Fruit fly (Drosophila melanogaster) whole organism, prepupa: ENCODE data around the gene Shaw.

Experiments used
- CG10631 ChIP-seq: fragments of 200-800 bp; sonication (Bioruptor generic); optimal IDR thresholded peaks from 2 replicates; lab custom pipeline; 2016; ENCODE audit warnings: missing biosample characterization, missing genetic modification characterization
- CG10669 ChIP-seq: fragments of 200-800 bp; sonication (Bioruptor generic); optimal IDR thresholded peaks from 3 replicates; lab custom pipeline; 2018; ENCODE audit warnings: missing biosample characterization, mild to moderate bottlenecking, missing genetic modification characterization, moderate library complexity
- CG11294 ChIP-seq: fragments of 200-800 bp; sonication (Bioruptor generic); IDR thresholded peaks from 2 replicates; pipeline ENCODE4 v1.3.6; 2022; ENCODE audit warnings: missing biosample characterization, missing genetic modification characterization
- CG11762 ChIP-seq: fragments of 200-800 bp; sonication (Bioruptor generic); optimal IDR thresholded peaks from 3 replicates; lab custom pipeline; 2016; ENCODE audit warnings: missing biosample characterization, missing genetic modification characterization; ENCODE audit not compliant: insufficient read depth
- CG11902 ChIP-seq: fragments of 200-800 bp; sonication (Bioruptor generic); optimal IDR thresholded peaks from 3 replicates; lab custom pipeline; 2016; ENCODE audit warnings: missing biosample characterization, missing genetic modification characterization
- CG15336 ChIP-seq: fragments of 200-800 bp; sonication (Bioruptor generic); IDR thresholded peaks from 2 replicates; pipeline ENCODE4 v1.3.6; 2022; ENCODE audit warnings: missing biosample characterization, missing genetic modification characterization
- CG1621 ChIP-seq: fragments of 200-800 bp; sonication (Bioruptor generic); optimal IDR thresholded peaks from 3 replicates; lab custom pipeline; 2018; ENCODE audit warnings: missing biosample characterization, mild to moderate bottlenecking, missing genetic modification characterization
- CG16779 ChIP-seq: fragments of 200-800 bp; sonication (Bioruptor generic); optimal IDR thresholded peaks from 3 replicates; lab custom pipeline; 2017; ENCODE audit warnings: missing biosample characterization, mild to moderate bottlenecking, missing genetic modification characterization
- CG3032 ChIP-seq: fragments of 200-800 bp; optimal IDR thresholded peaks from 2 replicates; lab custom pipeline; 2019; ENCODE audit warnings: missing biosample characterization, mild to moderate bottlenecking, missing genetic modification characterization, moderate library complexity
- CG31627 ChIP-seq: fragments of 200-800 bp; sonication (Bioruptor generic); optimal IDR thresholded peaks from 3 replicates; lab custom pipeline; 2016; ENCODE audit warnings: missing biosample characterization, missing genetic modification characterization
- CG32006 ChIP-seq: fragments of 200-800 bp; sonication (Bioruptor generic); optimal IDR thresholded peaks from 3 replicates; lab custom pipeline; 2017; ENCODE audit warnings: missing biosample characterization, mild to moderate bottlenecking, missing genetic modification characterization
- CG34406 ChIP-seq: fragments of 200-800 bp; sonication (Bioruptor generic); optimal IDR thresholded peaks from 3 replicates; lab custom pipeline; 2016; ENCODE audit warnings: missing biosample characterization, missing genetic modification characterization
- CG3919 ChIP-seq: fragments of 200-800 bp; sonication (Bioruptor generic); optimal IDR thresholded peaks from 3 replicates; lab custom pipeline; 2016; ENCODE audit warnings: missing biosample characterization, missing genetic modification characterization
- CG4318 ChIP-seq: fragments of 200-800 bp; sonication (Bioruptor generic); optimal IDR thresholded peaks from 3 replicates; lab custom pipeline; 2017; ENCODE audit warnings: missing biosample characterization, mild to moderate bottlenecking, missing genetic modification characterization
- CG6163 ChIP-seq: fragments of 200-800 bp; sonication (Bioruptor generic); IDR thresholded peaks from 3 replicates; pipeline ENCODE4 v1.3.6; 2022; ENCODE audit warnings: missing biosample characterization, missing genetic modification characterization
- CG6276 ChIP-seq: fragments of 200-800 bp; sonication (Bioruptor generic); optimal IDR thresholded peaks from 2 replicates; lab custom pipeline; 2017; ENCODE audit warnings: missing biosample characterization, mild to moderate bottlenecking, missing genetic modification characterization
- CG6792 ChIP-seq: fragments of 200-800 bp; sonication (Bioruptor generic); optimal IDR thresholded peaks from 3 replicates; lab custom pipeline; 2016; ENCODE audit warnings: missing biosample characterization, missing genetic modification characterization
- CG6808 ChIP-seq: fragments of 200-800 bp; sonication (Bioruptor generic); optimal IDR thresholded peaks from 3 replicates; lab custom pipeline; 2017; ENCODE audit warnings: missing biosample characterization, missing genetic modification characterization, mild to moderate bottlenecking, moderate library complexity, missing genetic modification reagents
- CG6854 ChIP-seq: fragments of 200-800 bp; sonication (Bioruptor generic); optimal IDR thresholded peaks from 2 replicates; lab custom pipeline; 2017; ENCODE audit warnings: missing biosample characterization, mild to moderate bottlenecking, missing genetic modification characterization
- CG7368 ChIP-seq: fragments of 200-800 bp; sonication (Bioruptor generic); optimal IDR thresholded peaks from 3 replicates; lab custom pipeline; 2016; ENCODE audit warnings: missing biosample characterization, missing genetic modification characterization
- CG8119 ChIP-seq: fragments of 200-800 bp; sonication (Bioruptor generic); IDR thresholded peaks from 3 replicates; pipeline ENCODE4 v1.3.6; 2022; ENCODE audit warnings: missing biosample characterization, missing genetic modification characterization
- CG8319 ChIP-seq: fragments of 200-800 bp; sonication (Bioruptor generic); optimal IDR thresholded peaks from 3 replicates; lab custom pipeline; 2016; ENCODE audit warnings: missing biosample characterization, missing genetic modification characterization
- CG8632 ChIP-seq: fragments of 200-800 bp; sonication (Bioruptor generic); optimal IDR thresholded peaks from 3 replicates; lab custom pipeline; 2016; ENCODE audit warnings: missing biosample characterization, missing genetic modification characterization
- CG9139 ChIP-seq: fragments of 200-800 bp; sonication (Bioruptor generic); optimal IDR thresholded peaks from 3 replicates; lab custom pipeline; 2017; ENCODE audit warnings: missing biosample characterization, mild to moderate bottlenecking, missing genetic modification characterization
- Eip75B ChIP-seq: fragments of 200-800 bp; sonication (Bioruptor generic); optimal IDR thresholded peaks from 3 replicates; lab custom pipeline; 2016; ENCODE audit warnings: missing biosample characterization, missing genetic modification characterization
- Eip78C ChIP-seq: fragments of 200-800 bp; sonication (Bioruptor generic); peaks from one replicate; lab custom pipeline; 2016; ENCODE audit warnings: missing biosample characterization, missing genetic modification characterization
- Ets21C ChIP-seq: fragments of 200-800 bp; sonication (Bioruptor generic); optimal IDR thresholded peaks from 3 replicates; lab custom pipeline; 2016; ENCODE audit warnings: missing biosample characterization, missing genetic modification characterization
- Ets96B ChIP-seq: fragments of 200-800 bp; optimal IDR thresholded peaks from 2 replicates; lab custom pipeline; 2019; ENCODE audit warnings: missing biosample characterization, mild to moderate bottlenecking, missing genetic modification characterization, moderate library complexity
- Gug ChIP-seq: fragments of 200-800 bp; sonication (Bioruptor generic); IDR thresholded peaks from 2 replicates; pipeline ENCODE4 v1.3.6; 2022; ENCODE audit warnings: missing biosample characterization, missing genetic modification characterization
- Hr38 ChIP-seq: sonication (Bioruptor generic); optimal IDR thresholded peaks from 2 replicates; lab custom pipeline; 2016; ENCODE audit warnings: missing biosample characterization, missing genetic modification characterization
- Hr39 ChIP-seq: fragments of 200-800 bp; sonication (Bioruptor generic); optimal IDR thresholded peaks from 2 replicates; lab custom pipeline; 2016; ENCODE audit warnings: missing biosample characterization, missing genetic modification characterization
- Hr4 ChIP-seq: fragments of 200-800 bp; sonication (Bioruptor generic); optimal IDR thresholded peaks from 3 replicates; lab custom pipeline; 2016; ENCODE audit warnings: missing biosample characterization, missing genetic modification characterization
- Lpt ChIP-seq: fragments of 200-800 bp; sonication (Bioruptor generic); optimal IDR thresholded peaks from 3 replicates; lab custom pipeline; 2016; ENCODE audit warnings: missing biosample characterization, missing genetic modification characterization
- Met ChIP-seq: fragments of 200-800 bp; sonication (Bioruptor generic); optimal IDR thresholded peaks from 3 replicates; lab custom pipeline; 2016; ENCODE audit warnings: missing biosample characterization, missing genetic modification characterization
- OdsH ChIP-seq: fragments of 200-800 bp; sonication (Bioruptor generic); optimal IDR thresholded peaks from 3 replicates; lab custom pipeline; 2016; ENCODE audit warnings: missing biosample characterization, missing genetic modification characterization
- Sox102F ChIP-seq: fragments of 200-800 bp; sonication (Bioruptor generic); optimal IDR thresholded peaks from 2 replicates; lab custom pipeline; 2016; ENCODE audit warnings: missing biosample characterization, mild to moderate bottlenecking, missing genetic modification characterization
- Sox14 ChIP-seq: fragments of 200-800 bp; sonication (Bioruptor generic); optimal IDR thresholded peaks from 3 replicates; lab custom pipeline; 2016; ENCODE audit warnings: missing biosample characterization, missing genetic modification characterization
- achi ChIP-seq: fragments of 200-800 bp; sonication (Bioruptor generic); optimal IDR thresholded peaks from 3 replicates; lab custom pipeline; 2016; ENCODE audit warnings: missing biosample characterization, missing genetic modification characterization
- acj6 ChIP-seq: fragments of 200-800 bp; sonication (Bioruptor generic); optimal IDR thresholded peaks from 3 replicates; lab custom pipeline; 2016; ENCODE audit warnings: missing biosample characterization, missing genetic modification characterization
- cyc ChIP-seq: fragments of 200-800 bp; sonication (Bioruptor generic); optimal IDR thresholded peaks from 3 replicates; lab custom pipeline; 2016; ENCODE audit warnings: missing biosample characterization, missing genetic modification characterization
- dac ChIP-seq: fragments of 200-800 bp; sonication (Bioruptor generic); optimal IDR thresholded peaks from 2 replicates; lab custom pipeline; 2017; ENCODE audit warnings: missing biosample characterization, mild to moderate bottlenecking, missing genetic modification characterization
- dsx ChIP-seq: fragments of 200-800 bp; optimal IDR thresholded peaks from 3 replicates; lab custom pipeline; 2019; ENCODE audit warnings: missing biosample characterization, mild to moderate bottlenecking, missing genetic modification characterization, moderate library complexity; ENCODE audit not compliant: poor library complexity, severe bottlenecking
- esn ChIP-seq: fragments of 200-800 bp; sonication (Bioruptor generic); optimal IDR thresholded peaks from 2 replicates; lab custom pipeline; 2016; ENCODE audit warnings: missing biosample characterization, mild to moderate bottlenecking, missing genetic modification characterization, moderate library complexity
- fd85E ChIP-seq: fragments of 200-800 bp; sonication (Bioruptor generic); optimal IDR thresholded peaks from 3 replicates; lab custom pipeline; 2016; ENCODE audit warnings: missing biosample characterization, missing genetic modification characterization
- fkh ChIP-seq: fragments of 200-800 bp; sonication (Bioruptor generic); optimal IDR thresholded peaks from 3 replicates; lab custom pipeline; 2017; ENCODE audit warnings: missing biosample characterization, mild to moderate bottlenecking, missing genetic modification characterization, moderate library complexity
- lz ChIP-seq: fragments of 200-800 bp; sonication (Bioruptor generic); optimal IDR thresholded peaks from 3 replicates; lab custom pipeline; 2016; ENCODE audit warnings: missing biosample characterization, missing genetic modification characterization
- net ChIP-seq: fragments of 200-800 bp; sonication (Bioruptor generic); optimal IDR thresholded peaks from 3 replicates; lab custom pipeline; 2016; ENCODE audit warnings: missing biosample characterization, missing genetic modification characterization
- pdm3 ChIP-seq: fragments of 200-800 bp; sonication (Bioruptor generic); optimal IDR thresholded peaks from 3 replicates; lab custom pipeline; 2016; ENCODE audit warnings: missing biosample characterization, missing genetic modification characterization
- spab ChIP-seq: fragments of 200-800 bp; sonication (Bioruptor generic); optimal IDR thresholded peaks from 2 replicates; lab custom pipeline; 2017; ENCODE audit warnings: missing biosample characterization, mild to moderate bottlenecking, missing genetic modification characterization, missing genetic modification reagents
- ss ChIP-seq, 2 experiments: fragments of 200-800 bp; sonication (Bioruptor generic); optimal IDR thresholded peaks; 2 replicates in 1 of 2; 3 replicates in 1 of 2; lab custom pipeline; 2017 to 2018; ENCODE audit warnings: mild to moderate bottlenecking in 2 of 2, missing biosample characterization in 2 of 2, missing genetic modification characterization in 2 of 2, moderate library complexity in 1 of 2
- topi ChIP-seq: fragments of 200-800 bp; sonication (Bioruptor generic); optimal IDR thresholded peaks from 3 replicates; lab custom pipeline; 2016; ENCODE audit warnings: missing biosample characterization, missing genetic modification characterization
- vri ChIP-seq: fragments of 200-800 bp; sonication (Bioruptor generic); optimal IDR thresholded peaks from 3 replicates; lab custom pipeline; 2016; ENCODE audit warnings: missing biosample characterization, mild to moderate bottlenecking, missing genetic modification characterization

Gene Shaw

dm6 chr2L:3775767-3776351 is 57.9 kb downstream of the Shaw start:
- TF ChIP-seq esn (GFP tag; lab: Kevin White, UChicago) (peak; percentile 41), CG6276 (GFP tag; lab: Kevin White, UChicago) (no peak), CG4318 (GFP tag; lab: Kevin White, UChicago) (peak; percentile 13), CG3032 (tag; lab: Kevin White, UChicago) (peak; percentile 45), CG8632 (GFP tag; lab: Kevin White, UChicago) (peak; percentile 30), acj6 (GFP tag; lab: Kevin White, UChicago) (peak; percentile 73), CG11294 (GFP tag; lab: Robert Waterston, UW) (no peak), Hr38 (no peak), Gug (GFP tag; lab: Robert Waterston, UW) (no peak), CG6792 (GFP tag; lab: Kevin White, UChicago) (peak; percentile 18), CG32006 (GFP tag; lab: Kevin White, UChicago) (peak; percentile 50), Ets21C (peak; percentile 27), pdm3 (peak; percentile 61), CG10669 (GFP tag; lab: Kevin White, UChicago) (peak; percentile 41), Hr39 (GFP tag; lab: Kevin White, UChicago) (peak; percentile 49), lz (peak; percentile 53), achi (peak; percentile 52), Hr4 (GFP tag; lab: Kevin White, UChicago) (peak; percentile 42), CG8319 (GFP tag; lab: Kevin White, UChicago) (peak; percentile 20), dsx (GFP tag; lab: Kevin White, UChicago) (no peak), topi (GFP tag; lab: Kevin White, UChicago) (peak; percentile 61), Eip75B (peak; percentile 29), dac (GFP tag; lab: Kevin White, UChicago) (no peak), cyc (GFP tag; lab: Kevin White, UChicago) (peak; percentile 44), OdsH (GFP tag; lab: Kevin White, UChicago) (peak; percentile 63), CG11762 (GFP tag; lab: Kevin White, UChicago) (no peak), net (no peak), CG10631 (GFP tag; lab: Kevin White, UChicago) (peak; percentile 63), fkh (GFP tag; lab: Kevin White, UChicago) (peak; percentile 68), CG9139 (no peak), Lpt (GFP tag; lab: Kevin White, UChicago) (no peak), fd85E (no peak), CG31627 (GFP tag; lab: Kevin White, UChicago) (peak; percentile 28), CG15336 (no peak), Sox102F (peak; percentile 50), CG7368 (GFP tag; lab: Kevin White, UChicago) (no peak), CG3919 (GFP tag; lab: Kevin White, UChicago) (peak; percentile 45), CG8119 (GFP tag; lab: Robert Waterston, UW) (peak; percentile 55), spab (GFP tag; lab: Kevin White, UChicago) (peak; percentile 42), CG34406 (peak; percentile 51), CG1621 (tag; lab: Kevin White, UChicago) (peak; percentile 29), vri (GFP tag; lab: Kevin White, UChicago) (peak; percentile 67), CG6808 (GFP tag; lab: Kevin White, UChicago) (peak; percentile 16), ss (GFP tag; optimal IDR thresholded peaks at IDR 0.05; lab: Kevin White, UChicago) (no peak), CG11902 (GFP tag; lab: Kevin White, UChicago) (peak; percentile 33), Sox14 (GFP tag; lab: Kevin White, UChicago) (peak; percentile 61), CG16779 (tag; lab: Kevin White, UChicago) (no peak), Eip78C (GFP tag; lab: Kevin White, UChicago) (peak; percentile 91), CG6854 (GFP tag; lab: Kevin White, UChicago) (no peak), Ets96B (tag; lab: Kevin White, UChicago) (peak; percentile 56), CG6163 (GFP tag; lab: Robert Waterston, UW) (peak; percentile 25; the same call in 2 of the 3 replicates), Met (GFP tag; lab: Kevin White, UChicago) (peak; percentile 31)
